Fruit fly (Drosophila melanogaster): ENCODE measurements around the gene Arts.

Gene Arts

DNA sequence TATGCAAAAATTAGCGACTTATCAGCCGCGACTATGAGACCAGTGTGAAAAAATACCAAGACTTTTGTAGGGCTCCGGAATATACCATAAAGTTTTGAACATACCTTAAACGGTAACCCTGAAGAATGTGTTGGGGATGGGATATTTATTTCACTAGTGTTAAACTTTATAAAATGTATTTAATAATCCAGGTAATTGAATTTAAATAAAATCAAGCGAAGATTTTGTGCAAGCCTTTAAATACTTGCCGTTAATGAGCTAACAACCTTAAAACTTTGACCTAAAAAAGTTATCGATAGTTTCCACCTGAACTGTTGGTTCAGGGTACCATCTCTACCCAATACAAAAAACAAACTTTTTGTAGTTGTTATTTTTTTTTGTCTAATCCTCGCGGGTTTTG, 9.5 kb downstream of the Arts start, which contains the start of gene CG4101 (continued):
- peak; percentile 80 for TF ChIP-seq CG18599 (GFP tag; optimal IDR thresholded peaks at IDR 0.05)
- TF ChIP-seq CG11456 (GFP tag; IDR thresholded peaks at IDR 0.05), result peak; percentile 82
- TF ChIP-seq CG6254 (GFP tag; optimal IDR thresholded peaks at IDR 0.05), result peak; percentile 42
- TF ChIP-seq CG12744 (GFP tag; optimal IDR thresholded peaks at IDR 0.05), result peak; percentile 72
- TF ChIP-seq br (optimal IDR thresholded peaks at IDR 0.05), result no peak
- peak; percentile 79 for TF ChIP-seq Ets97D (GFP tag; optimal IDR thresholded peaks at IDR 0.05)
- peak; percentile 54 for TF ChIP-seq Mes4 (GFP tag; optimal IDR thresholded peaks at IDR 0.05)
- peak; percentile 63; the same call in 1 of the 2 replicates for TF ChIP-seq cas (GFP tag; IDR thresholded peaks at IDR 0.05)
- TF ChIP-seq ab (GFP tag; optimal IDR thresholded peaks at IDR 0.05), result peak; percentile 24
- peak; percentile 74 for TF ChIP-seq CG17568 (GFP tag; optimal IDR thresholded peaks at IDR 0.05)
- TF ChIP-seq Atf-2 (GFP tag; optimal IDR thresholded peaks at IDR 0.05), result peak; percentile 62
- peak; percentile 71; the same call in 1 of the 3 replicates for TF ChIP-seq so (GFP tag; IDR thresholded peaks at IDR 0.05)
- peak; percentile 57 for TF ChIP-seq CG33557 (GFP tag; optimal IDR thresholded peaks at IDR 0.05)
- TF ChIP-seq ato (GFP tag; IDR thresholded peaks at IDR 0.05; ENCODE audit: partially characterized antibody), result no peak
- peak; percentile 67 for TF ChIP-seq Bdp1 (GFP tag; optimal IDR thresholded peaks at IDR 0.05)
- TF ChIP-seq schlank (tag; optimal IDR thresholded peaks at IDR 0.05), result peak; percentile 48
- TF ChIP-seq CG1602 (GFP tag; optimal IDR thresholded peaks at IDR 0.05), result peak; percentile 80
- peak; percentile 69; the same call in 2 of the 3 replicates for TF ChIP-seq CG6175 (GFP tag; IDR thresholded peaks at IDR 0.05)
- peak; percentile 27 for TF ChIP-seq dm (GFP tag; optimal IDR thresholded peaks at IDR 0.05)
- peak; percentile 77 for TF ChIP-seq CG6272 (GFP tag; IDR thresholded peaks at IDR 0.05)
- TF ChIP-seq bab2 (GFP tag; optimal IDR thresholded peaks at IDR 0.05), result peak; percentile 77
- TF ChIP-seq knrl (GFP tag; IDR thresholded peaks at IDR 0.05; ENCODE audit: partially characterized antibody), result peak; percentile 80
- no peak for TF ChIP-seq CG14965 (GFP tag; optimal IDR thresholded peaks at IDR 0.05; ENCODE audit: borderline replicate concordance)
- TF ChIP-seq CG12769 (tag; optimal IDR thresholded peaks at IDR 0.05), result peak; percentile 75
- 0 out of 3 replicates have a peak, but pooled peaks have one; percentile 48 for TF ChIP-seq CG11560 (tag; IDR thresholded peaks at IDR 0.05)
- TF ChIP-seq CG17802 (tag; optimal IDR thresholded peaks at IDR 0.05), result peak; percentile 50
- TF ChIP-seq B-H2 (GFP tag; optimal IDR thresholded peaks at IDR 0.05), result peak; percentile 91
- TF ChIP-seq chif (GFP tag; optimal IDR thresholded peaks at IDR 0.05), result peak; percentile 54 to 79
- TF ChIP-seq lola (GFP tag; optimal IDR thresholded peaks at IDR 0.05), result peak in 1 of 3 experiments; percentile 73
- peak; percentile 63; the same call in 1 of the 2 replicates for TF ChIP-seq seq (GFP tag; IDR thresholded peaks at IDR 0.05)
- TF ChIP-seq CG31441 (GFP tag; IDR thresholded peaks at IDR 0.05), result peak; percentile 65
- peak; percentile 91 for TF ChIP-seq CG9932 (GFP tag; IDR thresholded peaks at IDR 0.05)
- no peak for TF ChIP-seq Jarid2 (GFP tag; optimal IDR thresholded peaks at IDR 0.05)
- peak; percentile 75 for TF ChIP-seq Ssrp (tag; optimal IDR thresholded peaks at IDR 0.05)
- peak; percentile 73 for TF ChIP-seq CG8290 (GFP tag; optimal IDR thresholded peaks at IDR 0.05)
- TF ChIP-seq CG8290 (tag; optimal IDR thresholded peaks at IDR 0.05), result peak; percentile 45 to 57
- peak; percentile 78 for TF ChIP-seq fu2 (GFP tag; optimal IDR thresholded peaks at IDR 0.05)
- TF ChIP-seq CG10267 (tag; optimal IDR thresholded peaks at IDR 0.05), result peak; percentile 85
- TF ChIP-seq sr (GFP tag; IDR thresholded peaks at IDR 0.05), result no peak
- TF ChIP-seq CG1647 (GFP tag; optimal IDR thresholded peaks at IDR 0.05), result peak; percentile 55
- peak; percentile 86 for TF ChIP-seq CG12659 (GFP tag; optimal IDR thresholded peaks at IDR 0.05)
- peak; percentile 86 for TF ChIP-seq Dbx (GFP tag; IDR thresholded peaks at IDR 0.05)
- TF ChIP-seq E2f1 (GFP tag; IDR thresholded peaks at IDR 0.05), result peak; percentile 67
- peak; percentile 87 for TF ChIP-seq sob (GFP tag; IDR thresholded peaks at IDR 0.05)
- TF ChIP-seq CG13287 (GFP tag; IDR thresholded peaks at IDR 0.05; ENCODE audit: partially characterized antibody), result peak; percentile 92
- peak; percentile 85 for TF ChIP-seq CoRest (tag; optimal IDR thresholded peaks at IDR 0.05)
- peak; percentile 73; the same call in 2 of the 4 replicates for TF ChIP-seq Gug (GFP tag; IDR thresholded peaks at IDR 0.05)
- peak; percentile 68; the same call in 2 of the 3 replicates for TF ChIP-seq CG11093 (GFP tag; IDR thresholded peaks at IDR 0.05)
- peak; percentile 55 for TF ChIP-seq peb (GFP tag; IDR thresholded peaks at IDR 0.05)
- TF ChIP-seq CG10462 (GFP tag; optimal IDR thresholded peaks at IDR 0.05), result peak; percentile 60
- TF ChIP-seq vnd (GFP tag; IDR thresholded peaks at IDR 0.05; ENCODE audit: partially characterized antibody), result peak; percentile 75

Data from whole organism, embryonic.